Fruit fly (Drosophila melanogaster) whole organism, embryonic: ENCODE data around the gene Ets97D.
A peak's percentile ranks its signal among the peaks of the same experiment; 100 is the strongest.

Experiments used
- Adf1 ChIP-seq: fragments of 200-800 bp; sonication (Bioruptor generic); IDR thresholded peaks from 2 replicates; pipeline ENCODE4 v1.3.6; 2022; ENCODE audit warnings: missing biosample characterization, missing genetic modification characterization
- Bteb2 ChIP-seq: fragments of 200-800 bp; sonication (Bioruptor generic); optimal IDR thresholded peaks from 2 replicates; lab custom pipeline; 2016; ENCODE audit warnings: missing biosample characterization, missing genetic modification characterization
- CG10321 ChIP-seq: fragments of 200-800 bp; sonication (Bioruptor generic); IDR thresholded peaks from 2 replicates; pipeline ENCODE4 v1.3.6; 2022; ENCODE audit warnings: missing biosample characterization, missing genetic modification characterization
- CG11695 ChIP-seq: fragments of 200-800 bp; sonication (Bioruptor generic); IDR thresholded peaks from 3 replicates; pipeline ENCODE4 v1.3.6; 2022; ENCODE audit warnings: missing biosample characterization, missing genetic modification characterization
- CG11696 ChIP-seq: fragments of 200-800 bp; sonication (Bioruptor generic); IDR thresholded peaks from 2 replicates; pipeline ENCODE4 v1.3.6; 2022; ENCODE audit warnings: missing biosample characterization, missing genetic modification characterization
- CG12104 ChIP-seq: fragments of 200-800 bp; sonication (Bioruptor generic); optimal IDR thresholded peaks from 3 replicates; lab custom pipeline; 2016; ENCODE audit warnings: missing biosample characterization, missing genetic modification characterization
- CG12769 ChIP-seq: fragments of 200-800 bp; sonication (Bioruptor generic); optimal IDR thresholded peaks from 2 replicates; lab custom pipeline; 2019; ENCODE audit warnings: missing biosample characterization, mild to moderate bottlenecking, missing genetic modification characterization, moderate library complexity
- CG12942 ChIP-seq: fragments of 200-800 bp; sonication (Bioruptor generic); optimal IDR thresholded peaks from 3 replicates; lab custom pipeline; 2016; ENCODE audit warnings: missing biosample characterization, missing genetic modification characterization
- CG15514 ChIP-seq: fragments of 200-800 bp; sonication (Bioruptor generic); optimal IDR thresholded peaks from 3 replicates; lab custom pipeline; 2017; ENCODE audit warnings: missing biosample characterization, missing genetic modification characterization, mild to moderate bottlenecking, moderate library complexity, missing genetic modification reagents
- CG17612 ChIP-seq: fragments of 200-800 bp; sonication (Bioruptor generic); IDR thresholded peaks from 2 replicates; pipeline ENCODE4 v1.3.6; 2022; ENCODE audit warnings: missing biosample characterization, missing genetic modification characterization
- CG18619 ChIP-seq: fragments of 200-800 bp; sonication (Bioruptor generic); optimal IDR thresholded peaks from 3 replicates; lab custom pipeline; 2017; ENCODE audit warnings: missing biosample characterization, mild to moderate bottlenecking, missing genetic modification characterization
- CG2116 ChIP-seq: fragments of 200-800 bp; sonication (Bioruptor generic); optimal IDR thresholded peaks from 3 replicates; lab custom pipeline; 2018; ENCODE audit warnings: missing biosample characterization, mild to moderate bottlenecking, missing genetic modification characterization
- CG2712 ChIP-seq: fragments of 200-800 bp; optimal IDR thresholded peaks from 3 replicates; lab custom pipeline; 2019; ENCODE audit warnings: missing biosample characterization, mild to moderate bottlenecking, missing genetic modification characterization, moderate library complexity
- CG33557 ChIP-seq: fragments of 200-800 bp; sonication (Bioruptor generic); optimal IDR thresholded peaks from 2 replicates; lab custom pipeline; 2019; ENCODE audit warnings: missing biosample characterization, mild to moderate bottlenecking, missing genetic modification characterization, moderate library complexity
- CG4730 ChIP-seq: fragments of 200-800 bp; sonication (Bioruptor generic); IDR thresholded peaks from 2 replicates; pipeline ENCODE4 v1.3.6; 2022; ENCODE audit warnings: missing biosample characterization, missing genetic modification characterization
- CG6765 ChIP-seq: fragments of 200-800 bp; sonication (Bioruptor generic); optimal IDR thresholded peaks from 3 replicates; lab custom pipeline; 2017; ENCODE audit warnings: missing biosample characterization, mild to moderate bottlenecking, missing genetic modification characterization
- CG7963 ChIP-seq: fragments of 200-800 bp; sonication (Bioruptor generic); IDR thresholded peaks from 3 replicates; pipeline ENCODE4 v1.3.6; 2022; ENCODE audit warnings: missing biosample characterization, missing genetic modification characterization; ENCODE audit not compliant: partially characterized antibody
- CG8290 ChIP-seq, 3 experiments: fragments of 200-800 bp; sonication (Bioruptor generic); optimal IDR thresholded peaks; 2 replicates each; lab custom pipeline; 2016 to 2019; ENCODE audit warnings: missing biosample characterization in 3 of 3, missing genetic modification characterization in 3 of 3, mild to moderate bottlenecking in 2 of 3, moderate library complexity in 1 of 3
- CG8359 ChIP-seq: fragments of 200-800 bp; sonication (Bioruptor generic); optimal IDR thresholded peaks from 2 replicates; lab custom pipeline; 2017; ENCODE audit warnings: missing biosample characterization, mild to moderate bottlenecking, missing genetic modification characterization, borderline replicate concordance
- CG9932 ChIP-seq: fragments of 200-800 bp; sonication (Bioruptor generic); IDR thresholded peaks from 2 replicates; pipeline ENCODE4 v1.3.6; 2022; ENCODE audit warnings: missing biosample characterization, missing genetic modification characterization
- Dip2 ChIP-seq: fragments of 200-800 bp; sonication (Bioruptor generic); IDR thresholded peaks from 2 replicates; pipeline ENCODE4 v1.3.6; 2022; ENCODE audit warnings: missing biosample characterization, missing genetic modification characterization
- Doc3 ChIP-seq: fragments of 200-800 bp; sonication (Bioruptor generic); IDR thresholded peaks from 3 replicates; pipeline ENCODE4 v1.3.6; 2022; ENCODE audit warnings: missing biosample characterization, missing genetic modification characterization; ENCODE audit not compliant: partially characterized antibody
- Ets97D ChIP-seq: fragments of 200-800 bp; sonication (Bioruptor generic); optimal IDR thresholded peaks from 3 replicates; lab custom pipeline; 2016; ENCODE audit warnings: missing biosample characterization, missing genetic modification characterization
- Gug ChIP-seq: fragments of 200-800 bp; sonication (Bioruptor generic); IDR thresholded peaks from 4 replicates; pipeline ENCODE4 v1.3.6; 2022; ENCODE audit warnings: missing biosample characterization, missing genetic modification characterization
- NK7.1 ChIP-seq: fragments of 200-800 bp; sonication (Bioruptor generic); optimal IDR thresholded peaks from 3 replicates; lab custom pipeline; 2016; ENCODE audit warnings: missing biosample characterization, missing genetic modification characterization
- Nf-YA ChIP-seq: fragments of 200-800 bp; sonication (Bioruptor generic); IDR thresholded peaks from 2 replicates; pipeline ENCODE4 v1.3.6; 2022; ENCODE audit warnings: missing biosample characterization, missing genetic modification characterization
- Spps ChIP-seq: fragments of 200-800 bp; sonication (Bioruptor generic); optimal IDR thresholded peaks from 2 replicates; lab custom pipeline; 2018; ENCODE audit warnings: missing biosample characterization, mild to moderate bottlenecking, missing genetic modification characterization
- Xbp1 ChIP-seq: fragments of 200-800 bp; sonication (Bioruptor generic); optimal IDR thresholded peaks from 3 replicates; lab custom pipeline; 2016; ENCODE audit warnings: missing biosample characterization, mild to moderate bottlenecking, missing genetic modification characterization
- ac ChIP-seq: fragments of 200-800 bp; sonication (Bioruptor generic); optimal IDR thresholded peaks from 3 replicates; lab custom pipeline; 2017; ENCODE audit warnings: missing biosample characterization, mild to moderate bottlenecking, missing genetic modification characterization
- al ChIP-seq: fragments of 200-800 bp; sonication (Bioruptor generic); IDR thresholded peaks from 2 replicates; pipeline ENCODE4 v1.3.6; 2022; ENCODE audit warnings: missing biosample characterization, missing genetic modification characterization
- bbx ChIP-seq: fragments of 200-800 bp; sonication (Bioruptor generic); IDR thresholded peaks from 2 replicates; pipeline ENCODE4 v1.3.6; 2022; ENCODE audit warnings: missing biosample characterization, missing genetic modification characterization; ENCODE audit not compliant: partially characterized antibody
- bcd ChIP-seq: fragments of 200-800 bp; sonication (Bioruptor generic); optimal IDR thresholded peaks from 2 replicates; lab custom pipeline; 2017; ENCODE audit warnings: missing biosample characterization, mild to moderate bottlenecking, missing genetic modification characterization
- chm ChIP-seq: fragments of 200-800 bp; sonication (Bioruptor generic); IDR thresholded peaks from 2 replicates; pipeline ENCODE4 v1.3.6; 2022; ENCODE audit warnings: missing biosample characterization, missing genetic modification characterization
- crol ChIP-seq: fragments of 200-800 bp; sonication (Bioruptor generic); IDR thresholded peaks from 2 replicates; pipeline ENCODE4 v1.3.6; 2022; ENCODE audit warnings: missing biosample characterization, missing genetic modification characterization
- dmrt11E ChIP-seq: fragments of 200-800 bp; sonication (Bioruptor generic); optimal IDR thresholded peaks from 3 replicates; lab custom pipeline; 2018; ENCODE audit warnings: missing biosample characterization, mild to moderate bottlenecking, missing genetic modification characterization, moderate library complexity
- ewg ChIP-seq: fragments of 200-800 bp; sonication (Bioruptor generic); optimal IDR thresholded peaks from 3 replicates; lab custom pipeline; 2017; ENCODE audit warnings: mild to moderate bottlenecking, missing biosample characterization, missing genetic modification reagents, missing genetic modification characterization
- exex ChIP-seq: fragments of 200-800 bp; sonication (Bioruptor generic); optimal IDR thresholded peaks from 4 replicates; lab custom pipeline; 2018; ENCODE audit warnings: missing biosample characterization, mild to moderate bottlenecking, missing genetic modification characterization, moderate library complexity
- eyg ChIP-seq: fragments of 200-800 bp; sonication (Bioruptor generic); optimal IDR thresholded peaks from 3 replicates; lab custom pipeline; 2016; ENCODE audit warnings: missing biosample characterization, missing genetic modification characterization
- fd96Cb ChIP-seq: fragments of 200-800 bp; sonication (Bioruptor generic); optimal IDR thresholded peaks from 2 replicates; lab custom pipeline; 2018; ENCODE audit warnings: missing biosample characterization, mild to moderate bottlenecking, missing genetic modification characterization, moderate library complexity
- hth ChIP-seq: fragments of >200 bp; optimal IDR thresholded peaks from 2 replicates; lab custom pipeline; 2017; ENCODE audit warnings: inconsistent platforms
- kay ChIP-seq: fragments of 200-800 bp; sonication (Bioruptor generic); optimal IDR thresholded peaks from 2 replicates; lab custom pipeline; 2016; ENCODE audit warnings: missing biosample characterization, missing genetic modification characterization
- mam ChIP-seq: fragments of 200-800 bp; sonication (Bioruptor generic); optimal IDR thresholded peaks from 3 replicates; lab custom pipeline; 2016; ENCODE audit warnings: missing biosample characterization, missing genetic modification characterization
- nmo ChIP-seq: fragments of 200-800 bp; sonication (Bioruptor generic); optimal IDR thresholded peaks from 2 replicates; lab custom pipeline; 2018; ENCODE audit warnings: missing biosample characterization, mild to moderate bottlenecking, missing genetic modification characterization, moderate library complexity
- phol ChIP-seq: fragments of 200-800 bp; sonication (Bioruptor generic); optimal IDR thresholded peaks from 3 replicates; lab custom pipeline; 2018; ENCODE audit warnings: missing biosample characterization, mild to moderate bottlenecking, missing genetic modification characterization, moderate library complexity
- sima ChIP-seq: fragments of 200-800 bp; sonication (Bioruptor generic); optimal IDR thresholded peaks from 2 replicates; lab custom pipeline; 2016; ENCODE audit warnings: missing biosample characterization, missing genetic modification characterization
- sna ChIP-seq: fragments of 200-800 bp; sonication (Bioruptor generic); IDR thresholded peaks from 2 replicates; pipeline ENCODE4 v1.3.6; 2022; ENCODE audit warnings: missing biosample characterization, missing genetic modification characterization; ENCODE audit not compliant: partially characterized antibody
- sqz ChIP-seq: fragments of 200-800 bp; sonication (Bioruptor generic); optimal IDR thresholded peaks from 3 replicates; lab custom pipeline; 2018; ENCODE audit warnings: missing biosample characterization, mild to moderate bottlenecking, missing genetic modification characterization
- sug ChIP-seq: fragments of 200-800 bp; optimal IDR thresholded peaks from 2 replicates; lab custom pipeline; 2019; ENCODE audit warnings: missing biosample characterization, mild to moderate bottlenecking, missing genetic modification characterization, moderate library complexity
- tin ChIP-seq: fragments of 200-800 bp; sonication (Bioruptor generic); optimal IDR thresholded peaks from 3 replicates; lab custom pipeline; 2016; ENCODE audit warnings: missing biosample characterization, missing genetic modification characterization
- twi ChIP-seq: fragments of 200-800 bp; optimal IDR thresholded peaks from 2 replicates; lab custom pipeline; 2019; ENCODE audit warnings: missing biosample characterization, mild to moderate bottlenecking, missing genetic modification characterization, moderate library complexity
- wdn ChIP-seq: fragments of 200-800 bp; sonication (Bioruptor generic); IDR thresholded peaks from 2 replicates; pipeline ENCODE4 v1.3.6; 2022; ENCODE audit warnings: missing biosample characterization, missing genetic modification characterization
- yki ChIP-seq: fragments of >200 bp; optimal IDR thresholded peaks from 3 replicates; lab custom pipeline; 2018

Gene Ets97D

dm6 chr3R:26876432-26876831 lies 36.3 kb downstream of the Ets97D start, which contains the start of gene CG5500 (continued):
- TF ChIP-seq CG11695 (no peak), Gug (GFP tag; lab: Robert Waterston, UW) (no peak), sug (tag; lab: Kevin White, UChicago) (peak; percentile 10), al (GFP tag; lab: Robert Waterston, UW) (no peak), mam (GFP tag; lab: Kevin White, UChicago) (no peak), CG2116 (peak; percentile 42), CG8290 (GFP tag; optimal IDR thresholded peaks at IDR 0.05; lab: Kevin White, UChicago) (peak; percentile 8), CG8290 (tag; optimal IDR thresholded peaks at IDR 0.05; lab: Kevin White, UChicago) (peak in 1 of 2 experiments; percentile 32), sqz (GFP tag; lab: Kevin White, UChicago) (no peak), bcd (GFP tag; lab: Kevin White, UChicago) (no peak), wdn (GFP tag; lab: Robert Waterston, UW) (no peak), CG11696 (no peak), CG12104 (GFP tag; lab: Kevin White, UChicago) (no peak), dmrt11E (tag; lab: Kevin White, UChicago) (no peak), crol (GFP tag; lab: Robert Waterston, UW) (no peak), CG12942 (GFP tag; lab: Kevin White, UChicago) (no peak), Adf1 (GFP tag; lab: Robert Waterston, UW) (no peak), nmo (GFP tag; lab: Kevin White, UChicago) (no peak), Nf-YA (GFP tag; lab: Robert Waterston, UW) (no peak), ac (GFP tag; lab: Kevin White, UChicago) (peak; percentile 2), Dip2 (GFP tag; lab: Robert Waterston, UW) (no peak), tin (no peak), eyg (GFP tag; lab: Kevin White, UChicago) (no peak), CG6765 (GFP tag; lab: Kevin White, UChicago) (no peak), NK7.1 (GFP tag; lab: Kevin White, UChicago) (no peak), CG18619 (no peak), CG10321 (no peak), bbx (GFP tag; lab: Robert Waterston, UW) (peak; percentile 43), kay (GFP tag; lab: Kevin White, UChicago) (no peak), CG12769 (tag; lab: Kevin White, UChicago) (peak; percentile 51), twi (no peak), Bteb2 (GFP tag; lab: Kevin White, UChicago) (no peak), CG15514 (peak; percentile 56), CG2712 (tag; lab: Kevin White, UChicago) (peak; percentile 2), phol (tag; lab: Kevin White, UChicago) (peak; percentile 93), hth (no peak), ewg (GFP tag; lab: Kevin White, UChicago) (no peak), Ets97D (GFP tag; lab: Kevin White, UChicago) (peak; percentile 13), fd96Cb (tag; lab: Kevin White, UChicago) (no peak), Spps (tag; lab: Kevin White, UChicago) (no peak), CG33557 (GFP tag; lab: Kevin White, UChicago) (no peak), sna (no peak), CG7963 (no peak), CG17612 (GFP tag; lab: Robert Waterston, UW) (no peak), sima (GFP tag; lab: Kevin White, UChicago) (no peak), exex (peak; percentile 22), Xbp1 (GFP tag; lab: Kevin White, UChicago) (no peak), yki (lab: Kevin White, UChicago) (no peak), CG4730 (GFP tag; lab: Robert Waterston, UW) (no peak), CG8359 (GFP tag; lab: Kevin White, UChicago) (no peak), Doc3 (GFP tag; lab: Robert Waterston, UW) (peak; percentile 63), CG9932 (GFP tag; lab: Robert Waterston, UW) (no peak), chm (GFP tag; lab: Robert Waterston, UW) (no peak)
